Worm (Caenorhabditis elegans) whole organism, late embryonic: ENCODE measurements around the gene F46F5.16.

Source experiments
- T23F11.4 ChIP-seq: fragments of 200-800 bp; sonication (Bioruptor generic); optimal IDR thresholded peaks from 2 replicates; lab custom pipeline; 2018; ENCODE audit warnings: mild to moderate bottlenecking, missing genetic modification characterization, missing compliant biosample characterization
- ama-1 ChIP-seq: fragments of 150-350 bp; optimal IDR thresholded peaks from 2 replicates; lab custom pipeline; 2014
- ceh-14 ChIP-seq: sonication (generic microtip); optimal IDR thresholded peaks from 2 replicates; lab custom pipeline; 2016; ENCODE audit warnings: missing genotype, missing genetic modification characterization, missing compliant biosample characterization
- ceh-48 ChIP-seq: sonication (generic microtip); optimal IDR thresholded peaks from 2 replicates; lab custom pipeline; 2016; ENCODE audit warnings: missing genetic modification characterization, inconsistent platforms, missing compliant biosample characterization
- che-1 ChIP-seq: sonication (generic microtip); optimal IDR thresholded peaks from 2 replicates; lab custom pipeline; 2016; ENCODE audit warnings: mild to moderate bottlenecking, missing genetic modification characterization, missing compliant biosample characterization
- ets-4 ChIP-seq: sonication (generic microtip); optimal IDR thresholded peaks from 2 replicates; lab custom pipeline; 2016; ENCODE audit warnings: missing genetic modification characterization, missing compliant biosample characterization
- fkh-10 ChIP-seq: fragments of 150-350 bp; optimal IDR thresholded peaks from 2 replicates; lab custom pipeline; 2014; ENCODE audit warnings: missing biosample characterization, missing genetic modification reagents, missing genetic modification characterization
- mec-3 ChIP-seq: sonication (generic microtip); optimal IDR thresholded peaks from 2 replicates; lab custom pipeline; 2016; ENCODE audit warnings: borderline replicate concordance, missing genetic modification characterization, missing compliant biosample characterization
- nhr-11 ChIP-seq: fragments of 150-350 bp; optimal IDR thresholded peaks from 2 replicates; lab custom pipeline; 2014; ENCODE audit warnings: missing biosample characterization, missing genetic modification characterization
- pat-9 ChIP-seq: fragments of 200-800 bp; sonication (Bioruptor generic); optimal IDR thresholded peaks from 2 replicates; lab custom pipeline; 2018; ENCODE audit warnings: mild to moderate bottlenecking, missing genetic modification characterization, moderate library complexity, missing compliant biosample characterization
- pax-1 ChIP-seq: fragments of 150-350 bp; optimal IDR thresholded peaks from 2 replicates; lab custom pipeline; 2014; ENCODE audit warnings: missing biosample characterization, missing genetic modification characterization
- pha-2 ChIP-seq: sonication (generic microtip); optimal IDR thresholded peaks from 2 replicates; lab custom pipeline; 2017; ENCODE audit warnings: mild to moderate bottlenecking, missing genetic modification characterization, missing compliant biosample characterization
- pha-4 ChIP-seq: fragments of 150-350 bp; optimal IDR thresholded peaks from 2 replicates; lab custom pipeline; 2018; ENCODE audit warnings: missing biosample characterization, missing genetic modification reagents, missing genetic modification characterization
- sox-4 ChIP-seq: sonication (generic microtip); optimal IDR thresholded peaks from 2 replicates; lab custom pipeline; 2017; ENCODE audit warnings: mild to moderate bottlenecking, missing genetic modification characterization, inconsistent platforms, missing compliant biosample characterization

- TF ChIP-seq mec-3 (no peak), ceh-48 (tag; lab: Kevin White, UChicago) (no peak), ets-4 (tag; lab: Kevin White, UChicago) (no peak), che-1 (tag; lab: Kevin White, UChicago) (no peak), pha-2 (tag; lab: Kevin White, UChicago) (no peak), ama-1 (no peak), fkh-10 (no peak), ceh-14 (tag; lab: Kevin White, UChicago) (no peak), sox-4 (tag; lab: Kevin White, UChicago) (no peak), pha-4 (tag; lab: Kevin White, UChicago) (no peak), pax-1 (no peak), pat-9 (no peak), T23F11.4 (GFP tag; lab: Kevin White, UChicago) (no peak), nhr-11 (tag; lab: Kevin White, UChicago) (no peak)
Observed at ce11 chrII:764385-764784, 22.7 kb upstream of the F46F5.16 start.
